Worm (Caenorhabditis elegans) whole organism, L4/young adult: ENCODE measurements around the gene pfd-1.

Experiments
- W03F9.2 ChIP-seq: fragments of 150-350 bp; optimal IDR thresholded peaks from 2 replicates; lab custom pipeline; 2014; ENCODE audit warnings: missing biosample characterization, missing genetic modification characterization
- him-1 ChIP-seq: sonication (generic microtip); optimal IDR thresholded peaks from 2 replicates; lab custom pipeline; 2016; ENCODE audit warnings: missing genotype, missing genetic modification reagents, missing genetic modification characterization, missing compliant biosample characterization

DNA sequence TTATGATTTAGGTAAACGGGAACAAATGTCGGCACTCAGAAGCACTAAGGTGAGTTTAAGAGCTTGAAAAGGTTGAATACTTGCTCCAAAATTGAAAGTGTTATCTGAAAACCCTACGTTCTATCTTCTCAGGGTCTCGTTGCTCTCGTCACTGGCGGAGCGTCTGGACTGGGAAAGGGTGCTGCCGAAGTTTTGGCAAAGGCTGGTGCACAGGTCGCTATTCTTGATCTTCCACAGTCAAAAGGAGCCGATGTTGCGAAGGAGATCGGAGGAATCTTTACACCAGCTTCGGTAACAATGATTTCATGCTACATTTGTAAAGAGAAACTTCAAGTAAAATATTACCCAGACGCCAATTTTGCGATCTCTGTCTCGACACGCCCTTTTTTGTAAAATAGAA is 18.6 kb upstream of the pfd-1 start, which contains the start of gene ard-1:
- TF ChIP-seq him-1, result no peak
- no peak for TF ChIP-seq W03F9.2 (tag; lab: Kevin White, UChicago)
